Fruit fly (Drosophila melanogaster) whole organism, embryonic: Measurements from ENCODE around the gene Shmt.

Experiments used
- ATbp ChIP-seq: fragments of 200-800 bp; sonication (Bioruptor generic); optimal IDR thresholded peaks from 2 replicates; lab custom pipeline; 2017; ENCODE audit warnings: missing biosample characterization, mild to moderate bottlenecking, missing genetic modification characterization, missing genetic modification reagents
- B-H2 ChIP-seq: fragments of 200-800 bp; sonication (Bioruptor generic); optimal IDR thresholded peaks from 2 replicates; lab custom pipeline; 2018; ENCODE audit warnings: missing biosample characterization, mild to moderate bottlenecking, missing genetic modification characterization
- C15 ChIP-seq: fragments of 200-800 bp; sonication (Bioruptor generic); IDR thresholded peaks from 3 replicates; pipeline ENCODE4 v1.3.6; 2022; ENCODE audit warnings: missing biosample characterization, missing genetic modification characterization
- CG10565 ChIP-seq: fragments of 200-800 bp; sonication (Bioruptor generic); optimal IDR thresholded peaks from 3 replicates; lab custom pipeline; 2016; ENCODE audit warnings: missing biosample characterization, mild to moderate bottlenecking, missing genetic modification characterization
- CG11398 ChIP-seq: fragments of 200-800 bp; sonication (Bioruptor generic); optimal IDR thresholded peaks from 2 replicates; lab custom pipeline; 2016; ENCODE audit warnings: missing biosample characterization, missing genetic modification characterization
- CG11456 ChIP-seq: fragments of 200-800 bp; sonication (Bioruptor generic); IDR thresholded peaks from 3 replicates; pipeline ENCODE4 v1.3.6; 2022; ENCODE audit warnings: missing biosample characterization, missing genetic modification characterization
- CG11695 ChIP-seq: fragments of 200-800 bp; sonication (Bioruptor generic); IDR thresholded peaks from 3 replicates; pipeline ENCODE4 v1.3.6; 2022; ENCODE audit warnings: missing biosample characterization, missing genetic modification characterization
- CG13123 ChIP-seq: fragments of 200-800 bp; sonication (Bioruptor generic); optimal IDR thresholded peaks from 2 replicates; lab custom pipeline; 2016; ENCODE audit warnings: missing biosample characterization, missing genetic modification characterization
- CG13296 ChIP-seq: fragments of 200-800 bp; sonication (Bioruptor generic); optimal IDR thresholded peaks from 3 replicates; lab custom pipeline; 2018; ENCODE audit warnings: missing biosample characterization, mild to moderate bottlenecking, missing genetic modification characterization
- CG17829 ChIP-seq: fragments of 200-800 bp; optimal IDR thresholded peaks from 2 replicates; lab custom pipeline; 2019; ENCODE audit warnings: missing biosample characterization, mild to moderate bottlenecking, missing genetic modification characterization, moderate library complexity
- CG1832 ChIP-seq: fragments of 200-800 bp; sonication (Bioruptor generic); optimal IDR thresholded peaks from 2 replicates; lab custom pipeline; 2017; ENCODE audit warnings: missing biosample characterization, mild to moderate bottlenecking, missing genetic modification characterization, inconsistent platforms
- CG33557 ChIP-seq: fragments of 200-800 bp; sonication (Bioruptor generic); optimal IDR thresholded peaks from 2 replicates; lab custom pipeline; 2019; ENCODE audit warnings: missing biosample characterization, mild to moderate bottlenecking, missing genetic modification characterization, moderate library complexity
- CG4424 ChIP-seq: fragments of 200-800 bp; sonication (Bioruptor generic); optimal IDR thresholded peaks from 3 replicates; lab custom pipeline; 2016; ENCODE audit warnings: missing biosample characterization, missing genetic modification characterization
- CG7372 ChIP-seq: fragments of 200-800 bp; sonication (Bioruptor generic); IDR thresholded peaks from 2 replicates; pipeline ENCODE4 v1.3.6; 2022; ENCODE audit warnings: missing biosample characterization, missing genetic modification characterization
- Deaf1 ChIP-seq: fragments of 200-800 bp; optimal IDR thresholded peaks from 3 replicates; lab custom pipeline; 2019; ENCODE audit warnings: missing biosample characterization, mild to moderate bottlenecking, missing genetic modification characterization, moderate library complexity
- Lhr ChIP-seq: fragments of 200-800 bp; sonication (Bioruptor generic); optimal IDR thresholded peaks from 3 replicates; lab custom pipeline; 2017; ENCODE audit warnings: mild to moderate bottlenecking, missing biosample characterization, missing genetic modification reagents, missing genetic modification characterization
- NC2β ChIP-seq: fragments of 200-800 bp; sonication (Bioruptor generic); optimal IDR thresholded peaks from 2 replicates; lab custom pipeline; 2016; ENCODE audit warnings: missing biosample characterization, missing genetic modification characterization
- Oli ChIP-seq: fragments of 200-800 bp; sonication (Bioruptor generic); optimal IDR thresholded peaks from 2 replicates; lab custom pipeline; 2018; ENCODE audit warnings: missing biosample characterization, mild to moderate bottlenecking, missing genetic modification characterization, moderate library complexity
- PHDP ChIP-seq: fragments of 200-800 bp; sonication (Bioruptor generic); optimal IDR thresholded peaks from 3 replicates; lab custom pipeline; 2018; ENCODE audit warnings: missing biosample characterization, mild to moderate bottlenecking, missing genetic modification characterization, moderate library complexity
- Pdp1 ChIP-seq, 2 experiments: fragments of 200-800 bp; sonication (Bioruptor generic); optimal IDR thresholded peaks; 3 replicates each; lab custom pipeline; 2016; ENCODE audit warnings: missing biosample characterization in 2 of 2, missing genetic modification characterization in 2 of 2, mild to moderate bottlenecking in 1 of 2, moderate library complexity in 1 of 2
- Side ChIP-seq: fragments of 200-800 bp; sonication (Bioruptor generic); optimal IDR thresholded peaks from 2 replicates; lab custom pipeline; 2016; ENCODE audit warnings: missing biosample characterization, missing genetic modification characterization
- Vsx1 ChIP-seq: fragments of 200-800 bp; sonication (Bioruptor generic); optimal IDR thresholded peaks from 2 replicates; lab custom pipeline; 2017; ENCODE audit warnings: missing biosample characterization, mild to moderate bottlenecking, missing genetic modification characterization, missing genetic modification reagents
- Xbp1 ChIP-seq: fragments of 200-800 bp; sonication (Bioruptor generic); optimal IDR thresholded peaks from 3 replicates; lab custom pipeline; 2016; ENCODE audit warnings: missing biosample characterization, mild to moderate bottlenecking, missing genetic modification characterization
- YL-1 ChIP-seq: fragments of 200-800 bp; sonication (Bioruptor generic); optimal IDR thresholded peaks from 3 replicates; lab custom pipeline; 2017; ENCODE audit warnings: missing biosample characterization, mild to moderate bottlenecking, missing genetic modification characterization
- aop ChIP-seq: fragments of 200-800 bp; sonication (Bioruptor generic); IDR thresholded peaks from 2 replicates; pipeline ENCODE4 v1.3.6; 2022; ENCODE audit warnings: missing biosample characterization, missing genetic modification characterization
- az2 ChIP-seq: fragments of 200-800 bp; sonication (Bioruptor generic); optimal IDR thresholded peaks from 3 replicates; lab custom pipeline; 2016; ENCODE audit warnings: missing biosample characterization, missing genetic modification characterization
- br ChIP-seq: fragments of >200 bp; optimal IDR thresholded peaks from 2 replicates; lab custom pipeline; 2017
- caup ChIP-seq: fragments of 200-800 bp; sonication (Bioruptor generic); optimal IDR thresholded peaks from 3 replicates; lab custom pipeline; 2017; ENCODE audit warnings: missing biosample characterization, mild to moderate bottlenecking, missing genetic modification characterization, moderate library complexity; ENCODE audit not compliant: severe bottlenecking
- cg ChIP-seq: fragments of 200-800 bp; sonication (Bioruptor generic); optimal IDR thresholded peaks from 3 replicates; lab custom pipeline; 2019; ENCODE audit warnings: missing biosample characterization, mild to moderate bottlenecking, missing genetic modification characterization, moderate library complexity
- chm ChIP-seq: fragments of 200-800 bp; sonication (Bioruptor generic); IDR thresholded peaks from 2 replicates; pipeline ENCODE4 v1.3.6; 2022; ENCODE audit warnings: missing biosample characterization, missing genetic modification characterization
- da ChIP-seq: fragments of 200-800 bp; sonication (Bioruptor generic); optimal IDR thresholded peaks from 2 replicates; lab custom pipeline; 2016; ENCODE audit warnings: missing biosample characterization, missing genetic modification characterization
- ewg ChIP-seq: fragments of 200-800 bp; sonication (Bioruptor generic); optimal IDR thresholded peaks from 3 replicates; lab custom pipeline; 2017; ENCODE audit warnings: mild to moderate bottlenecking, missing biosample characterization, missing genetic modification reagents, missing genetic modification characterization
- grn ChIP-seq: fragments of 200-800 bp; sonication (Bioruptor generic); optimal IDR thresholded peaks from 3 replicates; lab custom pipeline; 2017; ENCODE audit warnings: missing biosample characterization, missing genetic modification characterization
- her ChIP-seq: fragments of 200-800 bp; sonication (Bioruptor generic); optimal IDR thresholded peaks from 2 replicates; lab custom pipeline; 2016; ENCODE audit warnings: missing biosample characterization, missing genetic modification characterization
- hkb ChIP-seq, 2 experiments: fragments of 200-800 bp in 1 of 2; fragments of >200 bp in 1 of 2; sonication (Bioruptor generic) in 1 of 2; IDR thresholded peaks in 1 of 2; optimal IDR thresholded peaks in 1 of 2; 2 replicates each; pipeline versions ENCODE4 v1.3.6 to Lab custom; 2017 to 2022; ENCODE audit warnings: missing biosample characterization in 1 of 2, missing genetic modification characterization in 1 of 2
- knrl ChIP-seq: fragments of 200-800 bp; sonication (Bioruptor generic); IDR thresholded peaks from 3 replicates; pipeline ENCODE4 v1.3.6; 2022; ENCODE audit warnings: missing biosample characterization, missing genetic modification characterization; ENCODE audit not compliant: partially characterized antibody
- lab ChIP-seq: fragments of 200-800 bp; sonication (Bioruptor generic); optimal IDR thresholded peaks from 3 replicates; lab custom pipeline; 2017; ENCODE audit warnings: missing biosample characterization, missing genetic modification characterization, mild to moderate bottlenecking, moderate library complexity, missing genetic modification reagents
- lbe ChIP-seq: fragments of 200-800 bp; sonication (Bioruptor generic); optimal IDR thresholded peaks from 2 replicates; lab custom pipeline; 2016; ENCODE audit warnings: missing biosample characterization, mild to moderate bottlenecking, missing genetic modification characterization
- maf-S ChIP-seq: fragments of 200-800 bp; sonication (Bioruptor generic); optimal IDR thresholded peaks from 2 replicates; lab custom pipeline; 2016; ENCODE audit warnings: missing biosample characterization, missing genetic modification characterization
- psq ChIP-seq: fragments of 200-800 bp; sonication (Bioruptor generic); optimal IDR thresholded peaks from 2 replicates; lab custom pipeline; 2017; ENCODE audit warnings: missing biosample characterization, missing genetic modification characterization
- rib ChIP-seq: fragments of 200-800 bp; sonication (Bioruptor generic); IDR thresholded peaks from 2 replicates; pipeline ENCODE4 v1.3.6; 2022; ENCODE audit warnings: missing biosample characterization, missing genetic modification characterization
- scrt ChIP-seq: fragments of 200-800 bp; sonication (Bioruptor generic); optimal IDR thresholded peaks from 2 replicates; lab custom pipeline; 2018; ENCODE audit warnings: missing biosample characterization, mild to moderate bottlenecking, missing genetic modification characterization, moderate library complexity
- sr ChIP-seq: fragments of 200-800 bp; sonication (Bioruptor generic); IDR thresholded peaks from 3 replicates; pipeline ENCODE4 v1.3.6; 2022; ENCODE audit warnings: missing biosample characterization, missing genetic modification characterization
- tap ChIP-seq: fragments of 200-800 bp; optimal IDR thresholded peaks from 3 replicates; lab custom pipeline; 2019; ENCODE audit warnings: missing biosample characterization, mild to moderate bottlenecking, missing genetic modification characterization, moderate library complexity
- vfl ChIP-seq: fragments of 200-800 bp; sonication (Bioruptor generic); optimal IDR thresholded peaks from 2 replicates; lab custom pipeline; 2016; ENCODE audit warnings: missing biosample characterization, missing genetic modification characterization
- wdn ChIP-seq: fragments of 200-800 bp; sonication (Bioruptor generic); IDR thresholded peaks from 2 replicates; pipeline ENCODE4 v1.3.6; 2022; ENCODE audit warnings: missing biosample characterization, missing genetic modification characterization
- wor ChIP-seq: fragments of 200-800 bp; sonication (Bioruptor generic); IDR thresholded peaks from 2 replicates; pipeline ENCODE4 v1.3.6; 2022; ENCODE audit warnings: missing biosample characterization, missing genetic modification characterization
- zf30C ChIP-seq: fragments of 200-800 bp; sonication (Bioruptor generic); optimal IDR thresholded peaks from 3 replicates; lab custom pipeline; 2018; ENCODE audit warnings: missing biosample characterization, mild to moderate bottlenecking, missing genetic modification characterization
- zfh1 ChIP-seq: fragments of 200-800 bp; sonication (Bioruptor generic); IDR thresholded peaks from 3 replicates; pipeline ENCODE4 v1.3.6; 2022; ENCODE audit warnings: missing biosample characterization, missing genetic modification characterization

The Shmt gene

dm6 chrX:5901628-5902213 lies 14.9 kb downstream of the Shmt start (continued):
- peak; percentile 23 for TF ChIP-seq caup (GFP tag; lab: Kevin White, UChicago)
- no peak for TF ChIP-seq maf-S (GFP tag; lab: Kevin White, UChicago)
- TF ChIP-seq CG1832 (GFP tag; lab: Kevin White, UChicago) = peak; percentile 95
- 0 out of 3 replicates have a peak, but pooled peaks have one; percentile 8 for TF ChIP-seq sr (GFP tag; lab: Robert Waterston, UW)
- peak; percentile 32 for TF ChIP-seq psq (GFP tag; lab: Kevin White, UChicago)
- peak; percentile 1 for TF ChIP-seq CG33557 (GFP tag; lab: Kevin White, UChicago)
- no peak for TF ChIP-seq aop (GFP tag; lab: Robert Waterston, UW)
- peak; percentile 73; the same call in 1 of the 2 replicates for TF ChIP-seq rib
- TF ChIP-seq scrt = peak; percentile 62
- peak; percentile 60 for TF ChIP-seq CG11398 (GFP tag; lab: Kevin White, UChicago)
- no peak for TF ChIP-seq hkb (optimal IDR thresholded peaks at IDR 0.05; lab: Kevin White, UChicago)
- TF ChIP-seq hkb (GFP tag; IDR thresholded peaks at IDR 0.05; lab: Robert Waterston, UW) = 0 out of 2 replicates have a peak, but pooled peaks have one; percentile 27
- TF ChIP-seq her (GFP tag; lab: Kevin White, UChicago) = peak; percentile 58
- TF ChIP-seq C15 (GFP tag; lab: Robert Waterston, UW) = no peak
- peak; percentile 72 for TF ChIP-seq lab (GFP tag; lab: Kevin White, UChicago)
- TF ChIP-seq cg = peak; percentile 90
- TF ChIP-seq tap (tag; lab: Kevin White, UChicago) = peak; percentile 11
- no peak for TF ChIP-seq Oli
- TF ChIP-seq CG13296 (GFP tag; lab: Kevin White, UChicago) = peak; percentile 43
- peak; percentile 37 for TF ChIP-seq CG17829
- peak; percentile 68; the same call in 1 of the 3 replicates for TF ChIP-seq CG11456 (GFP tag; lab: Robert Waterston, UW)
- TF ChIP-seq Pdp1 (GFP tag; optimal IDR thresholded peaks at IDR 0.05; lab: Kevin White, UChicago) = peak in 1 of 2 experiments; percentile 33
- TF ChIP-seq vfl (GFP tag; lab: Kevin White, UChicago) = no peak
- TF ChIP-seq Side (GFP tag; lab: Kevin White, UChicago) = peak; percentile 33
- TF ChIP-seq chm = peak; percentile 64; the same call in 1 of the 2 replicates
- peak; percentile 41 for TF ChIP-seq lbe (GFP tag; lab: Kevin White, UChicago)
- peak; percentile 15 for TF ChIP-seq PHDP (tag; lab: Kevin White, UChicago)
- TF ChIP-seq CG4424 (GFP tag; lab: Kevin White, UChicago) = no peak
- peak; percentile 29 for TF ChIP-seq Vsx1 (GFP tag; lab: Kevin White, UChicago)
- TF ChIP-seq Lhr (GFP tag; lab: Kevin White, UChicago) = no peak
- TF ChIP-seq YL-1 = peak; percentile 35
- peak; percentile 49 for TF ChIP-seq NC2β (GFP tag; lab: Kevin White, UChicago)
- no peak for TF ChIP-seq CG7372 (GFP tag; lab: Robert Waterston, UW)
- 0 out of 3 replicates have a peak, but pooled peaks have one; percentile 22 for TF ChIP-seq knrl (GFP tag; lab: Robert Waterston, UW)
- no peak for TF ChIP-seq az2
- peak; percentile 59 for TF ChIP-seq Deaf1
- peak; percentile 5 for TF ChIP-seq da
- peak; percentile 50 for TF ChIP-seq ewg (GFP tag; lab: Kevin White, UChicago)
- peak; percentile 34 for TF ChIP-seq B-H2 (GFP tag; lab: Kevin White, UChicago)
- TF ChIP-seq br = no peak
- no peak for TF ChIP-seq CG10565 (GFP tag; lab: Kevin White, UChicago)
- no peak for TF ChIP-seq grn
- TF ChIP-seq Xbp1 (GFP tag; lab: Kevin White, UChicago) = peak; percentile 10
- no peak for TF ChIP-seq CG13123 (GFP tag; lab: Kevin White, UChicago)
- TF ChIP-seq zfh1 (GFP tag; lab: Robert Waterston, UW) = peak; percentile 37; the same call in 1 of the 3 replicates
- TF ChIP-seq zf30C = peak; percentile 44
- TF ChIP-seq wdn (GFP tag; lab: Robert Waterston, UW) = peak; percentile 9; the same call in 1 of the 2 replicates
- no peak for TF ChIP-seq ATbp (GFP tag; lab: Kevin White, UChicago)
- no peak for TF ChIP-seq wor (GFP tag; lab: Robert Waterston, UW)
- no peak; the same call in 2 of the 3 replicates for TF ChIP-seq CG11695
